Worm (Caenorhabditis elegans) whole organism, L4/young adult: ENCODE results near the gene hrpl-1.

Source experiments
- W03F9.2 ChIP-seq: fragments of 150-350 bp; optimal IDR thresholded peaks from 2 replicates; lab custom pipeline; 2014; ENCODE audit warnings: missing biosample characterization, missing genetic modification characterization
- dao-5 ChIP-seq: sonication (generic microtip); optimal IDR thresholded peaks from 2 replicates; lab custom pipeline; 2016; ENCODE audit warnings: missing genotype, missing genetic modification characterization, moderate library complexity, missing compliant biosample characterization
- him-1 ChIP-seq: sonication (generic microtip); optimal IDR thresholded peaks from 2 replicates; lab custom pipeline; 2016; ENCODE audit warnings: missing genotype, missing genetic modification reagents, missing genetic modification characterization, missing compliant biosample characterization

ce11 chrII:6853059-6853466 is 45.5 kb upstream of the hrpl-1 start:
- peak; percentile 91 for TF ChIP-seq him-1
- TF ChIP-seq W03F9.2 (tag; lab: Kevin White, UChicago), result peak; percentile 14
- TF ChIP-seq dao-5 (tag; lab: Kevin White, UChicago), result peak; percentile 24
